Fruit fly (Drosophila melanogaster) whole organism, prepupa: ENCODE data around the gene bip1.

Source experiments
- CG11902 ChIP-seq: fragments of 200-800 bp; sonication (Bioruptor generic); optimal IDR thresholded peaks from 3 replicates; lab custom pipeline; 2016; ENCODE audit warnings: missing biosample characterization, missing genetic modification characterization
- CG3032 ChIP-seq: fragments of 200-800 bp; optimal IDR thresholded peaks from 2 replicates; lab custom pipeline; 2019; ENCODE audit warnings: missing biosample characterization, mild to moderate bottlenecking, missing genetic modification characterization, moderate library complexity
- CG34406 ChIP-seq: fragments of 200-800 bp; sonication (Bioruptor generic); optimal IDR thresholded peaks from 3 replicates; lab custom pipeline; 2016; ENCODE audit warnings: missing biosample characterization, missing genetic modification characterization
- CG6276 ChIP-seq: fragments of 200-800 bp; sonication (Bioruptor generic); optimal IDR thresholded peaks from 2 replicates; lab custom pipeline; 2017; ENCODE audit warnings: missing biosample characterization, mild to moderate bottlenecking, missing genetic modification characterization
- CG6792 ChIP-seq: fragments of 200-800 bp; sonication (Bioruptor generic); optimal IDR thresholded peaks from 3 replicates; lab custom pipeline; 2016; ENCODE audit warnings: missing biosample characterization, missing genetic modification characterization
- CG9139 ChIP-seq: fragments of 200-800 bp; sonication (Bioruptor generic); optimal IDR thresholded peaks from 3 replicates; lab custom pipeline; 2017; ENCODE audit warnings: missing biosample characterization, mild to moderate bottlenecking, missing genetic modification characterization
- Hr38 ChIP-seq: sonication (Bioruptor generic); optimal IDR thresholded peaks from 2 replicates; lab custom pipeline; 2016; ENCODE audit warnings: missing biosample characterization, missing genetic modification characterization
- Hr39 ChIP-seq: fragments of 200-800 bp; sonication (Bioruptor generic); optimal IDR thresholded peaks from 2 replicates; lab custom pipeline; 2016; ENCODE audit warnings: missing biosample characterization, missing genetic modification characterization
- Sox102F ChIP-seq: fragments of 200-800 bp; sonication (Bioruptor generic); optimal IDR thresholded peaks from 2 replicates; lab custom pipeline; 2016; ENCODE audit warnings: missing biosample characterization, mild to moderate bottlenecking, missing genetic modification characterization
- fkh ChIP-seq: fragments of 200-800 bp; sonication (Bioruptor generic); optimal IDR thresholded peaks from 3 replicates; lab custom pipeline; 2017; ENCODE audit warnings: missing biosample characterization, mild to moderate bottlenecking, missing genetic modification characterization, moderate library complexity
- salr ChIP-seq, 2 experiments: fragments of 200-800 bp; sonication (Bioruptor generic); optimal IDR thresholded peaks; 3 replicates each; lab custom pipeline; 2016 to 2018; ENCODE audit warnings: missing biosample characterization in 2 of 2, missing genetic modification characterization in 2 of 2, mild to moderate bottlenecking in 1 of 2

DNA sequence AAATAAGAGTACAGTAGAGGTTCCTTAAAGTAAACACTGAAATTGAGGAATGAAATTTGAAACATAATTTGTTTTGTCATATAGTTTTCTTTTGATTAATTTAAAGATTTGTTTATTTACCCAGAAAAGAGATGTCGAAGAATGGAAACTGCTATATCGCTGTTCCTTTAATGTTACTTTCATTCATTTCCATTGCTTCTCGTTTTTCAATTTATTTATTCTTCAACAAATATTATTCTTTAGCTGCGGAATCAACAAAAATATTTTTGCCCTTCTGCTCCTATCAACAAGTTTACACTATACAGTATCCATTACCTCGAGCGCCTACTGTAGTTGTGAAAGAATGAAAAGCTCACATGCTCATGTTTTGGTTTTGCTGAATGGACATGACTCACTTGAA, 17.6 kb upstream of the bip1 start:
- peak; percentile 29 for TF ChIP-seq CG3032 (tag; lab: Kevin White, UChicago)
- peak; percentile 1 for TF ChIP-seq CG11902 (GFP tag; lab: Kevin White, UChicago)
- no peak for TF ChIP-seq salr (GFP tag; optimal IDR thresholded peaks at IDR 0.05; lab: Kevin White, UChicago)
- TF ChIP-seq CG9139, result no peak
- TF ChIP-seq Hr39, result peak; percentile 8
- TF ChIP-seq CG34406 (GFP tag; lab: Kevin White, UChicago), result peak; percentile 1
- peak; percentile 28 for TF ChIP-seq CG6792
- TF ChIP-seq fkh, result no peak
- TF ChIP-seq Sox102F (GFP tag; lab: Kevin White, UChicago), result no peak
- no peak for TF ChIP-seq Hr38 (GFP tag; lab: Kevin White, UChicago)
- peak; percentile 5 for TF ChIP-seq CG6276 (GFP tag; lab: Kevin White, UChicago)
